Worm (Caenorhabditis elegans) whole organism, mixed stage, embryonic: ENCODE measurements around the gene col-95.

Experiments used
- M03D4.4 ChIP-seq: sonication (generic microtip); optimal IDR thresholded peaks from 2 replicates; lab custom pipeline; 2017; ENCODE audit warnings: mild to moderate bottlenecking, missing genetic modification characterization, missing compliant biosample characterization
- bed-3 ChIP-seq: fragments of 200-800 bp; sonication (Bioruptor generic); optimal IDR thresholded peaks from 3 replicates; lab custom pipeline; 2018; ENCODE audit warnings: mild to moderate bottlenecking, missing genetic modification characterization, moderate library complexity, missing compliant biosample characterization
- blmp-1 ChIP-seq: fragments of 150-350 bp; optimal IDR thresholded peaks from 2 replicates; lab custom pipeline; 2014; ENCODE audit warnings: missing biosample characterization, missing genetic modification characterization
- ceh-39 ChIP-seq: fragments of 150-350 bp; optimal IDR thresholded peaks from 2 replicates; lab custom pipeline; 2014; ENCODE audit warnings: missing biosample characterization, missing genetic modification characterization
- ceh-43 ChIP-seq: fragments of 200-800 bp; sonication (Bioruptor generic); optimal IDR thresholded peaks from 2 replicates; lab custom pipeline; 2018; ENCODE audit warnings: mild to moderate bottlenecking, missing genetic modification characterization, moderate library complexity, missing compliant biosample characterization
- ceh-83 ChIP-seq: fragments of 200-800 bp; sonication (Bioruptor generic); optimal IDR thresholded peaks from 2 replicates; lab custom pipeline; 2018; ENCODE audit warnings: mild to moderate bottlenecking, missing genetic modification characterization, missing compliant biosample characterization
- ces-1 ChIP-seq: fragments of 150-350 bp; optimal IDR thresholded peaks from 2 replicates; lab custom pipeline; 2014; ENCODE audit warnings: missing biosample characterization, missing genetic modification reagents, missing genetic modification characterization
- cnd-1 ChIP-seq: fragments of 200-800 bp; sonication (Bioruptor generic); optimal IDR thresholded peaks from 2 replicates; lab custom pipeline; 2018; ENCODE audit warnings: mild to moderate bottlenecking, missing genetic modification characterization, missing compliant biosample characterization
- drap-1 ChIP-seq: fragments of 200-800 bp; sonication (Bioruptor generic); optimal IDR thresholded peaks from 3 replicates; lab custom pipeline; 2018; ENCODE audit warnings: mild to moderate bottlenecking, missing genetic modification characterization, missing compliant biosample characterization
- elt-1 ChIP-seq: sonication (generic microtip); optimal IDR thresholded peaks from 2 replicates; lab custom pipeline; 2017; ENCODE audit warnings: missing genetic modification characterization, mild to moderate bottlenecking, missing compliant biosample characterization, antibody characterized with exemption, moderate library complexity, borderline replicate concordance; ENCODE audit not compliant: insufficient read depth
- flh-1 ChIP-seq: fragments of 200-800 bp; sonication (Bioruptor generic); optimal IDR thresholded peaks from 2 replicates; lab custom pipeline; 2018; ENCODE audit warnings: mild to moderate bottlenecking, missing genetic modification characterization, moderate library complexity, missing compliant biosample characterization
- ham-2 ChIP-seq: fragments of 200-800 bp; sonication (Bioruptor generic); optimal IDR thresholded peaks from 2 replicates; lab custom pipeline; 2018; ENCODE audit warnings: mild to moderate bottlenecking, missing genetic modification characterization, missing compliant biosample characterization
- hlh-1 ChIP-seq: fragments of 150-350 bp; optimal IDR thresholded peaks from 2 replicates; lab custom pipeline; 2014; ENCODE audit warnings: missing biosample characterization, missing genetic modification reagents, missing genetic modification characterization
- lin-13 ChIP-seq: fragments of 150-350 bp; optimal IDR thresholded peaks from 2 replicates; lab custom pipeline; 2014; ENCODE audit warnings: missing biosample characterization, missing genetic modification characterization
- lin-32 ChIP-seq: fragments of 200-800 bp; sonication (Bioruptor generic); optimal IDR thresholded peaks from 2 replicates; lab custom pipeline; 2018; ENCODE audit warnings: mild to moderate bottlenecking, missing genetic modification characterization, missing compliant biosample characterization
- lsy-2 ChIP-seq: fragments of 150-350 bp; optimal IDR thresholded peaks from 2 replicates; lab custom pipeline; 2014; ENCODE audit warnings: missing biosample characterization, missing genetic modification characterization
- mab-5 ChIP-seq: fragments of 150-350 bp; optimal IDR thresholded peaks from 2 replicates; lab custom pipeline; 2014; ENCODE audit warnings: missing biosample characterization, missing genetic modification characterization
- mep-1 ChIP-seq: fragments of 150-350 bp; optimal IDR thresholded peaks from 2 replicates; lab custom pipeline; 2017; ENCODE audit warnings: missing biosample characterization, missing genetic modification reagents, missing genetic modification characterization, inconsistent platforms
- mls-2 ChIP-seq: sonication (generic microtip); optimal IDR thresholded peaks from 2 replicates; lab custom pipeline; 2016; ENCODE audit warnings: mild to moderate bottlenecking, missing genetic modification characterization, moderate library complexity, missing compliant biosample characterization
- nhr-12 ChIP-seq: fragments of 150-350 bp; optimal IDR thresholded peaks from 2 replicates; lab custom pipeline; 2014; ENCODE audit warnings: missing biosample characterization, missing genetic modification characterization
- nhr-2 ChIP-seq: fragments of 150-350 bp; optimal IDR thresholded peaks from 2 replicates; lab custom pipeline; 2014; ENCODE audit warnings: missing biosample characterization, missing genetic modification characterization
- nhr-237 ChIP-seq: fragments of 150-350 bp; optimal IDR thresholded peaks from 2 replicates; lab custom pipeline; 2014; ENCODE audit warnings: missing biosample characterization, missing genetic modification characterization
- nhr-28 ChIP-seq: fragments of 150-350 bp; optimal IDR thresholded peaks from 2 replicates; lab custom pipeline; 2014; ENCODE audit warnings: missing biosample characterization, missing genetic modification characterization
- nhr-76 ChIP-seq: sonication (generic microtip); optimal IDR thresholded peaks from 2 replicates; lab custom pipeline; 2017; ENCODE audit warnings: missing biosample characterization, missing genetic modification characterization
- pha-4 ChIP-seq: fragments of 150-350 bp; optimal IDR thresholded peaks from 2 replicates; lab custom pipeline; 2018; ENCODE audit warnings: missing biosample characterization, missing genetic modification reagents, missing genetic modification characterization
- sptf-1 ChIP-seq: sonication (generic microtip); optimal IDR thresholded peaks from 2 replicates; lab custom pipeline; 2017; ENCODE audit warnings: mild to moderate bottlenecking, missing genetic modification characterization, moderate library complexity, missing compliant biosample characterization
- tbx-8 ChIP-seq: fragments of 200-800 bp; sonication (Bioruptor generic); optimal IDR thresholded peaks from 2 replicates; lab custom pipeline; 2018; ENCODE audit warnings: mild to moderate bottlenecking, missing genetic modification characterization, moderate library complexity, missing compliant biosample characterization
- unc-120 ChIP-seq: sonication (generic microtip); optimal IDR thresholded peaks from 2 replicates; lab custom pipeline; 2017; ENCODE audit warnings: missing genetic modification characterization, missing compliant biosample characterization; ENCODE audit not compliant: poor library complexity, severe bottlenecking
- unc-39 ChIP-seq: fragments of 150-350 bp; optimal IDR thresholded peaks from 2 replicates; lab custom pipeline; 2014; ENCODE audit warnings: missing biosample characterization, missing genetic modification characterization
- zip-8 ChIP-seq: fragments of 150-350 bp; optimal IDR thresholded peaks from 2 replicates; lab custom pipeline; 2014; ENCODE audit warnings: missing biosample characterization, missing genetic modification characterization

col-95 gene

ce11 chrIII:11703776-11704093, at the start of gene col-95:
col-95 (plus strand) TSS chrIII:11703994.
- no peak for TF ChIP-seq unc-39 (tag; lab: Kevin White, UChicago)
- no peak for TF ChIP-seq elt-1 (tag; lab: Kevin White, UChicago)
- TF ChIP-seq bed-3, result no peak
- no peak for TF ChIP-seq lin-13 (tag; lab: Kevin White, UChicago)
- TF ChIP-seq nhr-237, result no peak
- no peak for TF ChIP-seq nhr-28 (tag; lab: Kevin White, UChicago)
- TF ChIP-seq ceh-83 (GFP tag; lab: Kevin White, UChicago), result no peak
- no peak for TF ChIP-seq M03D4.4 (tag; lab: Kevin White, UChicago)

ce11 chrIII:11656389-11656788, 47.4 kb upstream of the col-95 start:
- TF ChIP-seq hlh-1 (tag; lab: Kevin White, UChicago), result no peak

- TF ChIP-seq ceh-83 (GFP tag; lab: Kevin White, UChicago) (no peak), mls-2 (tag; lab: Kevin White, UChicago) (no peak), ceh-39 (no peak), lin-32 (no peak), hlh-1 (tag; lab: Kevin White, UChicago) (peak; percentile 27), ces-1 (GFP tag; lab: Kevin White, UChicago) (peak; percentile 54), mab-5 (tag; lab: Kevin White, UChicago) (no peak), flh-1 (GFP tag; lab: Kevin White, UChicago) (no peak), mep-1 (tag; lab: Kevin White, UChicago) (peak; percentile 70), lsy-2 (peak; percentile 35), nhr-237 (peak; percentile 54)
- TF ChIP-seq, all 35 proteins: peak for 5
Measured at ce11 chrIII:11657185-11657817, 46.5 kb upstream of the col-95 start, which contains the start of gene crh-1. crh-1 (plus strand) TSS chrIII:11657767.

- TF ChIP-seq drap-1, result no peak
- no peak for TF ChIP-seq ceh-43 (GFP tag; lab: Kevin White, UChicago)
- no peak for TF ChIP-seq ceh-83 (GFP tag; lab: Kevin White, UChicago)
- no peak for TF ChIP-seq nhr-237
- TF ChIP-seq nhr-76 (tag; lab: Kevin White, UChicago), result no peak
- TF ChIP-seq, all 35 proteins: peak for 0
Measured at ce11 chrIII:11659804-11660203, 44.0 kb upstream of the col-95 start.

- TF ChIP-seq nhr-2 (tag; lab: Kevin White, UChicago) (no peak), bed-3 (no peak), nhr-12 (tag; lab: Kevin White, UChicago) (no peak), M03D4.4 (tag; lab: Kevin White, UChicago) (no peak), drap-1 (no peak), pha-4 (no peak), flh-1 (GFP tag; lab: Kevin White, UChicago) (no peak), hlh-1 (tag; lab: Kevin White, UChicago) (no peak), lin-13 (tag; lab: Kevin White, UChicago) (no peak), nhr-237 (no peak), tbx-8 (GFP tag; lab: Kevin White, UChicago) (no peak), blmp-1 (tag; lab: Kevin White, UChicago) (no peak), lin-32 (no peak), sptf-1 (tag; lab: Kevin White, UChicago) (no peak), zip-8 (tag; lab: Kevin White, UChicago) (no peak), ham-2 (GFP tag; lab: Kevin White, UChicago) (no peak), unc-120 (tag; lab: Kevin White, UChicago) (no peak), ceh-39 (no peak), cnd-1 (no peak)
Measured at ce11 chrIII:11660736-11661135, 43.1 kb upstream of the col-95 start.

- TF ChIP-seq nhr-237, result no peak
- TF ChIP-seq ces-1 (GFP tag; lab: Kevin White, UChicago), result peak; percentile 67
Measured at ce11 chrIII:11663400-11663799, 40.4 kb upstream of the col-95 start.
